Fruit fly (Drosophila melanogaster): ENCODE measurements around the gene CG42717.

The CG42717 gene

dm6 chr3L:16054095-16054494 is 21.1 kb upstream of the CG42717 start (continued):
- TF ChIP-seq hkb (optimal IDR thresholded peaks at IDR 0.05) (no peak), hkb (GFP tag; IDR thresholded peaks at IDR 0.05) (peak; percentile 61), CG4617 (GFP tag; optimal IDR thresholded peaks at IDR 0.05; ENCODE audit: borderline replicate concordance) (no peak), inv (GFP tag; IDR thresholded peaks at IDR 0.05; ENCODE audit: partially characterized antibody) (no peak), nmo (GFP tag; optimal IDR thresholded peaks at IDR 0.05) (peak; percentile 80), Atf-2 (GFP tag; optimal IDR thresholded peaks at IDR 0.05) (no peak), zen (tag; optimal IDR thresholded peaks at IDR 0.05) (no peak), CG4820 (GFP tag; optimal IDR thresholded peaks at IDR 0.05) (peak; percentile 13), Side (GFP tag; optimal IDR thresholded peaks at IDR 0.05) (no peak)

DNA sequence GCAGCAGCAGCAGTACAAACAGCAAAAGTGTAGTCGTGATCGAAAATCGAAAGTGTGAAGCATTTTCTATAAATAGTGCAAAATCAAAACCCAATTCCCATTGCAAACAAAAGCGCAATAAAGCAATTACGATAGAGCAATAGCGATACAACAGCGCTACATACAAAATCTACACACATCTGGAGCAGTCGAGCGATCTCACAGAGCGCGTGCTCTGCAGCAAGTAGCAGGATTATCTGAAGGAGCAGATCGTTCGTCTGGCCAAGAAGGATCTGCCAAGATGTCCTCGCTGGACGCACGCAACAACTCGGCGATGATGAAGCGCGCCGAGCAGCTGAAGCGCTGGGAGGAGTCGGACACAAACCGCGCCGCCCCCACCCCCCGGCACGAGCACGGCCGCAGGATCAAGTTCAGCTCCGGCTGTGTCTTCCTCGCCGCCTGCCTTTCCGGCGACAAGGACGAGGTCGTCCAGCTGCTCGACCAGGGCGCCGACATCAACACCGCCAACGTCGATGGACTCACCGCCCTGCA is 20.1 kb upstream of the CG42717 start:
- TF ChIP-seq Oaz (GFP tag; IDR thresholded peaks at IDR 0.05), result no peak
- 0 out of 2 replicates have a peak, but pooled peaks have one; percentile 17 for TF ChIP-seq chm (GFP tag; IDR thresholded peaks at IDR 0.05)
- TF ChIP-seq Mad (GFP tag; optimal IDR thresholded peaks at IDR 0.05), result no peak
- 0 out of 3 replicates have a peak, but pooled peaks have one; percentile 6 for TF ChIP-seq CG11695 (GFP tag; IDR thresholded peaks at IDR 0.05)
- 0 out of 2 replicates have a peak, but pooled peaks have one; percentile 6 for TF ChIP-seq CG14014 (GFP tag; IDR thresholded peaks at IDR 0.05)
- no peak for TF ChIP-seq CG16779 (GFP tag; IDR thresholded peaks at IDR 0.05)
- peak; percentile 88 for TF ChIP-seq Hr39 (optimal IDR thresholded peaks at IDR 0.05)
- TF ChIP-seq E2f2 (GFP tag; IDR thresholded peaks at IDR 0.05), result 0 out of 2 replicates have a peak, but pooled peaks have one; percentile 15
- no peak for TF ChIP-seq crc (GFP tag; optimal IDR thresholded peaks at IDR 0.05)
- no peak for TF ChIP-seq ewg (GFP tag; optimal IDR thresholded peaks at IDR 0.05)
- TF ChIP-seq CG9932 (GFP tag; IDR thresholded peaks at IDR 0.05), result peak; percentile 15; the same call in 1 of the 2 replicates
- peak; percentile 60; the same call in 2 of the 3 replicates for TF ChIP-seq ken (GFP tag; IDR thresholded peaks at IDR 0.05)
- TF ChIP-seq Dbx (GFP tag; IDR thresholded peaks at IDR 0.05), result 0 out of 3 replicates have a peak, but pooled peaks have one; percentile 9
- TF ChIP-seq Mes4 (GFP tag; optimal IDR thresholded peaks at IDR 0.05), result no peak
- 0 out of 2 replicates have a peak, but pooled peaks have one; percentile 10 for TF ChIP-seq CG11247 (GFP tag; IDR thresholded peaks at IDR 0.05)
- TF ChIP-seq exex (tag; optimal IDR thresholded peaks at IDR 0.05), result peak; percentile 56
- no peak for TF ChIP-seq CG3838 (GFP tag; optimal IDR thresholded peaks at IDR 0.05)
- TF ChIP-seq ara (GFP tag; IDR thresholded peaks at IDR 0.05), result peak; percentile 51; the same call in 1 of the 2 replicates
- TF ChIP-seq Lpt (GFP tag; optimal IDR thresholded peaks at IDR 0.05), result no peak
- peak; percentile 12; the same call in 1 of the 2 replicates for TF ChIP-seq CG4360 (GFP tag; IDR thresholded peaks at IDR 0.05)
- no peak for TF ChIP-seq fd3F (GFP tag; optimal IDR thresholded peaks at IDR 0.05)
- no peak for TF ChIP-seq bcd (GFP tag; optimal IDR thresholded peaks at IDR 0.05)

DNA sequence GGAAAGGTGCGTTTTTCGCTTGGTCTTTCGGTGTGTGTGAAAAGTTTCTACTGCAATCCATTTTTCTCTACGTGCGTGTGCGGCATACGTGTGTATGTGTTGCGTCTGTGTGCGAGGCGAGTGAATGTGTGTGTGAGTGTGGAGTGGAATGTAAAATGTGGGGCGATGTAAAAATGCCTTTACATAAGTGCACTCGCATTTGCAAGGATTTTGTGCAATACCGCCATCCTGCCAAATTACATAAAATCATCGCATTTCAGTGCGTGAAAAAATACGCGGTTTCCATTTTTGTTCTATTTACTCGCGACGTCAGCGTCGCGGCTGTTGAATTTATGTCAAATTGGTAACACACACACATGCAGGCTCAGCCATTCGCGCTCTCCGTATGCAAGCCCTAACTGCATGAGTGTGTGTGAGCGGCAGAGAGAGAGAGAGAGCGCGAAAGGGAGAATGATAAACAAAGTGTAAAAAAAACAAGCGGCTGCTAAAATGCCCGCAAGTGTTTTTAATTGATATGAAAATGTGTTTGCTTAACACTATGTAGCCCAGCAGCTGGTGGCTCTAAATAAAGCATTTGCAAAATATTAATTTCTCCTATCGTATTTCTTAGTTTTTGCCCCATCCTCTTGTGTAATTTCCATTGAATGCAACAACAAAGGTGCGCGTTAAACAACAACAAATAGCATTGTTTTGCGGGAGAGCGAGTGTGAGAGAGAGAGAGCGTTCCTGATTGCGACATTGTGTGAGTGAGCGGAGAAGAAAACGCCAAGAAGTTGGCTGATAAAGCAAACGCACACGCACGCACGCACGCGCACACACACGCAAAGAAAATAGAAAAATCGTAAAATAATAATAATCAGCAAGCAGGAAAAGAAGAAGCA is 19.4 kb upstream of the CG42717 start:
- TF ChIP-seq Jarid2 (GFP tag; optimal IDR thresholded peaks at IDR 0.05), result no peak
- no peak for TF ChIP-seq wek (GFP tag; optimal IDR thresholded peaks at IDR 0.05)
- peak; percentile 17; the same call in 1 of the 2 replicates for TF ChIP-seq GATAe (GFP tag; conservative IDR thresholded peaks at IDR 0.05)
- TF ChIP-seq CG14860 (GFP tag; IDR thresholded peaks at IDR 0.05; ENCODE audit: partially characterized antibody), result no peak
- TF ChIP-seq MBD-R2 (GFP tag; IDR thresholded peaks at IDR 0.05), result no peak
- no peak for TF ChIP-seq usp (GFP tag; optimal IDR thresholded peaks at IDR 0.05)
- TF ChIP-seq CG12104 (GFP tag; optimal IDR thresholded peaks at IDR 0.05), result peak; percentile 6
- no peak for TF ChIP-seq CG14710 (tag; optimal IDR thresholded peaks at IDR 0.05)
- no peak for TF ChIP-seq CG3163 (GFP tag; optimal IDR thresholded peaks at IDR 0.05)
- TF ChIP-seq CG8290 (GFP tag; optimal IDR thresholded peaks at IDR 0.05), result no peak
- no peak for TF ChIP-seq CG8290 (tag; optimal IDR thresholded peaks at IDR 0.05)
- TF ChIP-seq pfk (GFP tag; optimal IDR thresholded peaks at IDR 0.05), result no peak
- peak; percentile 91 for TF ChIP-seq sqz (GFP tag; optimal IDR thresholded peaks at IDR 0.05)
- TF ChIP-seq kah (GFP tag; optimal IDR thresholded peaks at IDR 0.05), result peak; percentile 39
- no peak for TF ChIP-seq CG13894 (tag; optimal IDR thresholded peaks at IDR 0.05)
- TF ChIP-seq Adf1 (GFP tag; IDR thresholded peaks at IDR 0.05), result peak; percentile 46; the same call in 1 of the 2 replicates
- TF ChIP-seq Atf-2 (GFP tag; optimal IDR thresholded peaks at IDR 0.05), result no peak
- TF ChIP-seq ci (GFP tag; IDR thresholded peaks at IDR 0.05), result peak; percentile 47; the same call in 2 of the 3 replicates
- no peak for TF ChIP-seq E2f1 (GFP tag; IDR thresholded peaks at IDR 0.05)

All from whole organism, embryonic.